Worm (Caenorhabditis elegans): ENCODE measurements around the gene F10E7.1.

ce11 chrII:7144307-7144706 is 17.8 kb downstream of the F10E7.1 start, which contains the start of gene npr-31:
- TF ChIP-seq nhr-237 (tag; optimal IDR thresholded peaks at IDR 0.05), result no peak
- no peak for TF ChIP-seq ztf-4 (tag; optimal IDR thresholded peaks at IDR 0.05)
- no peak for TF ChIP-seq lsy-2 (tag; optimal IDR thresholded peaks at IDR 0.05)

Data from whole organism, L2 larva.